Worm (Caenorhabditis elegans): Measurements from ENCODE around the gene nuo-3.
"Not testable (repeated sequence)": the region's sequence is repeated elsewhere in the genome, so short reads cannot be mapped to it uniquely, and the experiment has no call there.

DNA sequence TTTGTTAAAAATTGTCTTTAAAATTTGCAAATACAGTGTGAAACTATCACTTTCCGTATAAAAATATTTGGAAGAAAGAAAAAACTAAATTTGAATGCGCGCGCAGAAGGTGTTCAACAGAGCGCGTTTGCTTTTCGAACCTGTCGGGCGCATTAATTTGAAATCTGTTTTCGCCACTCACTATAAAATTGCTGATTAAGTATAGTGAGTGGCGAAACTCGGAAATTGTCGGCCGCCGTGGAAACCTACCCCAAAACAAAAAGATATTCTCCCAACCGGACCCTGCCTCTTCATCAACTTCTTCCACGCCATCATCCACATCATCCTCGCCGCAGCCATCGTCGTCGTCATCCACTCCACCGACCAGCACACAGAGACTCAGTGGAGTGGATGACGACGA, 16.8 kb downstream of the nuo-3 start:
- TF ChIP-seq egl-27, lsy-2 (tag; optimal IDR thresholded peaks at IDR 0.05): not testable (repeated sequence)

All from whole organism, L1 larva.